Fruit fly (Drosophila melanogaster) whole organism, wandering third instar larva: Measurements from ENCODE around the gene DIP1.
A peak's percentile ranks its signal among the peaks of the same experiment; 100 is the strongest.

Experiments
- Abd-B ChIP-seq: fragments of >200 bp; optimal IDR thresholded peaks from 2 replicates; lab custom pipeline; 2017; ENCODE audit warnings: missing biosample characterization, missing genetic modification characterization
- Dfd ChIP-seq: fragments of >200 bp; optimal IDR thresholded peaks from 2 replicates; lab custom pipeline; 2017; ENCODE audit warnings: missing biosample characterization, missing genetic modification characterization
- Dif ChIP-seq: fragments of 200-275, 200-300 bp; sonication (Bioruptor generic); optimal IDR thresholded peaks from 2 replicates; lab custom pipeline; 2018; ENCODE audit warnings: missing biosample characterization, missing genetic modification characterization; ENCODE audit not compliant: partially characterized antibody
- Myc ChIP-seq: fragments of >200 bp; optimal IDR thresholded peaks from 2 replicates; lab custom pipeline; 2017
- OdsH ChIP-seq: fragments of 200-800 bp; sonication (Bioruptor generic); optimal IDR thresholded peaks from 2 replicates; lab custom pipeline; 2016; ENCODE audit warnings: missing biosample characterization, mild to moderate bottlenecking, missing genetic modification characterization
- Rel ChIP-seq, 2 experiments: fragments of 200-800 bp; sonication (Bioruptor generic) in 1 of 2; optimal IDR thresholded peaks; 2 replicates in 1 of 2; 3 replicates in 1 of 2; lab custom pipeline; 2016 to 2019; ENCODE audit warnings: mild to moderate bottlenecking in 2 of 2, missing biosample characterization in 2 of 2, missing genetic modification characterization in 2 of 2, moderate library complexity in 1 of 2
- br ChIP-seq: fragments of 200-800 bp; sonication (Bioruptor generic); optimal IDR thresholded peaks from 2 replicates; lab custom pipeline; 2016; ENCODE audit warnings: missing biosample characterization, missing genetic modification characterization
- dl ChIP-seq, 2 experiments: fragments of 175-275, 200-275 bp in 1 of 2; fragments of 200-275 bp in 1 of 2; sonication (Bioruptor generic); optimal IDR thresholded peaks; lab custom pipeline; 2018; ENCODE audit warnings: mild to moderate bottlenecking in 2 of 2, missing biosample characterization in 2 of 2, missing genetic modification characterization in 2 of 2, moderate library complexity in 2 of 2; ENCODE audit not compliant: partially characterized antibody in 2 of 2, insufficient read depth in 1 of 2
- h ChIP-seq: fragments of 200-800 bp; sonication (Bioruptor generic); optimal IDR thresholded peaks from 3 replicates; lab custom pipeline; 2016; ENCODE audit warnings: missing biosample characterization, mild to moderate bottlenecking, missing genetic modification characterization
- lola ChIP-seq: fragments of >200 bp; optimal IDR thresholded peaks from 2 replicates; lab custom pipeline; 2017; ENCODE audit warnings: missing biosample characterization, missing genetic modification characterization
- pan ChIP-seq: fragments of >200 bp; optimal IDR thresholded peaks from 2 replicates; lab custom pipeline; 2017
- psq ChIP-seq: fragments of 200-800 bp; sonication (Bioruptor generic); optimal IDR thresholded peaks from 3 replicates; lab custom pipeline; 2017; ENCODE audit warnings: missing biosample characterization, mild to moderate bottlenecking, missing genetic modification characterization, moderate library complexity
- tai ChIP-seq: sonication (Bioruptor generic); optimal IDR thresholded peaks from 2 replicates; lab custom pipeline; 2016; ENCODE audit warnings: missing biosample characterization, missing genetic modification characterization
- usp ChIP-seq: fragments of >200 bp; optimal IDR thresholded peaks from 2 replicates; lab custom pipeline; 2017; ENCODE audit warnings: missing biosample characterization, missing genetic modification characterization

dm6 chrX:21593907-21594306 is 36.0 kb downstream of the DIP1 start:
- TF ChIP-seq psq (GFP tag; lab: Kevin White, UChicago): peak; percentile 68
- peak; percentile 95 for TF ChIP-seq h (GFP tag; lab: Kevin White, UChicago)
- TF ChIP-seq Dif (GFP tag; lab: Kevin White, UChicago): no peak
- TF ChIP-seq pan (lab: Kevin White, UChicago): no peak
- TF ChIP-seq Abd-B (GFP tag; lab: Kevin White, UChicago): no peak
- TF ChIP-seq lola (GFP tag; lab: Kevin White, UChicago): no peak
- TF ChIP-seq dl (GFP tag; optimal IDR thresholded peaks at IDR 0.05; lab: Kevin White, UChicago; ENCODE audit: insufficient read depth in 1 of 2, partially characterized antibody in 2 of 2): no peak
- TF ChIP-seq tai (GFP tag; lab: Kevin White, UChicago): no peak
- peak; percentile 22 for TF ChIP-seq Rel (GFP tag; optimal IDR thresholded peaks at IDR 0.05; lab: Kevin White, UChicago)
- TF ChIP-seq Rel (tag; optimal IDR thresholded peaks at IDR 0.05; lab: Kevin White, UChicago): peak; percentile 54
- peak; percentile 44 for TF ChIP-seq Dfd
- no peak for TF ChIP-seq Myc (lab: Kevin White, UChicago)
- no peak for TF ChIP-seq usp (GFP tag; lab: Kevin White, UChicago)
- peak; percentile 72 for TF ChIP-seq OdsH (GFP tag; lab: Kevin White, UChicago)
- TF ChIP-seq br: peak; percentile 66
